Worm (Caenorhabditis elegans): ENCODE data around the gene F38H4.5.

Gene F38H4.5

DNA sequence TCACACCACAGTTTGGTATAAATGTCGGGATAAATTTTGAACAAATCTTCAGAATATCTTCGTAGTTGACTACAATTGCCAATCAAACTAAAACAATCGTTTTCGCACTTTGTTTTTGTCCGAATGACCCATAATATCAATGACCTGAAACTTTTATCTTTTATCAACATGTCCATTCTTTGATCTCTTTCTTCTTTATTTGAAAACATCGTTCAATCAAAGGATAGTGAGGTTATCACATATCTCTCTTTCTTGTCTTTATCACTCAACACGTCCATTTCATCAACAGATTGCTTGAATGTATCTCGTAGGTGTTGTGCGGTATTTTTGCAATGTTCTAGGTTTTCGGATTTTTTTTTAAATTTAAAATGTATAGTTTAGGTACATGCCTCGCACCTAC lies 42.9 kb upstream of the F38H4.5 start (continued):
- no peak for TF ChIP-seq dsc-1 (tag; optimal IDR thresholded peaks at IDR 0.05)
- TF ChIP-seq rnt-1 (tag; optimal IDR thresholded peaks at IDR 0.05): no peak
- TF ChIP-seq lin-15B (tag; optimal IDR thresholded peaks at IDR 0.05): no peak
- TF ChIP-seq irx-1 (tag; optimal IDR thresholded peaks at IDR 0.05): no peak
- no peak for TF ChIP-seq Y116A8C.19 (tag; optimal IDR thresholded peaks at IDR 0.05; ENCODE audit: borderline replicate concordance)
- no peak for TF ChIP-seq efl-3 (GFP tag; optimal IDR thresholded peaks at IDR 0.05)
- no peak for TF ChIP-seq mep-1 (tag; optimal IDR thresholded peaks at IDR 0.05)
- peak; percentile 69 for TF ChIP-seq blmp-1 (tag; optimal IDR thresholded peaks at IDR 0.05)
- no peak for TF ChIP-seq mab-9 (GFP tag; IDR thresholded peaks at IDR 0.05)
- no peak for TF ChIP-seq elt-2 (tag; optimal IDR thresholded peaks at IDR 0.05)
- TF ChIP-seq isw-1 (GFP tag; IDR thresholded peaks at IDR 0.05): no peak
- TF ChIP-seq zip-4 (GFP tag; optimal IDR thresholded peaks at IDR 0.05): no peak
- TF ChIP-seq fos-1 (tag; optimal IDR thresholded peaks at IDR 0.05): no peak
- no peak for TF ChIP-seq C04F5.9 (tag; optimal IDR thresholded peaks at IDR 0.05)
- no peak for TF ChIP-seq nhr-71 (tag; optimal IDR thresholded peaks at IDR 0.05)
- TF ChIP-seq nhr-12 (tag; optimal IDR thresholded peaks at IDR 0.05): no peak
- TF ChIP-seq dpl-1 (GFP tag; optimal IDR thresholded peaks at IDR 0.05): no peak

DNA sequence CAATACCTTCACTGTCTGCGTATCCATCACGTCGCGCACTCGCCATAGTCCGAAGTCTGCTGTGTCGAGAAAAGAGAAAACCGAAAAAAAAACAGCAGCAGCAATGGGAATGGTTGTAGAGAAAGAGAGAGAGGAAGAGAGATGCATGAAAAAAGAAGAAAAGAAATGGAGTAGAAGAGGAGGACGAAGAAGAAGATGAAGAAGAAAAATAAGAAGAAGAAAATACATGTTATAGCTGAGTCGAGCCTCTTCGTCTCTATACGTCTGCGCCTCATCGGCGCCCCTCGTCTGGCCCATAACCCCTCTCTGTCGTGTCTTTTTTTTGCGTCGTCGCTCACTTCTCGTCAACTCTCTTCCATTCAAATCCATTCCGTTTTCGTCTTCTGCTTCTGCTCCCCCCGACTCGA lies 42.3 kb upstream of the F38H4.5 start:
- TF ChIP-seq snu-23 (GFP tag; optimal IDR thresholded peaks at IDR 0.05): peak; percentile 87
- no peak for TF ChIP-seq aha-1 (tag; optimal IDR thresholded peaks at IDR 0.05)
- no peak for TF ChIP-seq ceh-90 (tag; optimal IDR thresholded peaks at IDR 0.05)
- TF ChIP-seq C16A3.4 (tag; optimal IDR thresholded peaks at IDR 0.05): peak; percentile 60
- TF ChIP-seq mab-9 (GFP tag; IDR thresholded peaks at IDR 0.05): no peak; the same call in 1 of the 2 replicates
- no peak for TF ChIP-seq unc-30 (tag; optimal IDR thresholded peaks at IDR 0.05)
- no peak for TF ChIP-seq fkh-4 (tag; optimal IDR thresholded peaks at IDR 0.05; ENCODE audit: borderline replicate concordance)
- TF ChIP-seq blmp-1 (tag; optimal IDR thresholded peaks at IDR 0.05): peak; percentile 92
- peak; percentile 36 for TF ChIP-seq snpc-4 (tag; optimal IDR thresholded peaks at IDR 0.05)
- TF ChIP-seq nhr-71 (tag; optimal IDR thresholded peaks at IDR 0.05): peak; percentile 91
- TF ChIP-seq ama-1 (optimal IDR thresholded peaks at IDR 0.05): no peak
- TF ChIP-seq C04F5.9 (tag; optimal IDR thresholded peaks at IDR 0.05): no peak
- peak; percentile 58 for TF ChIP-seq isw-1 (GFP tag; IDR thresholded peaks at IDR 0.05)
- TF ChIP-seq sptf-1 (tag; optimal IDR thresholded peaks at IDR 0.05): no peak
- TF ChIP-seq ceh-8 (GFP tag; optimal IDR thresholded peaks at IDR 0.05): peak; percentile 20
- TF ChIP-seq fkh-10 (GFP tag; optimal IDR thresholded peaks at IDR 0.05): peak; percentile 72
- peak; percentile 72 for TF ChIP-seq irx-1 (tag; optimal IDR thresholded peaks at IDR 0.05)
- no peak for TF ChIP-seq efl-3 (GFP tag; optimal IDR thresholded peaks at IDR 0.05)
- TF ChIP-seq nhr-20 (tag; optimal IDR thresholded peaks at IDR 0.05): peak; percentile 73
- no peak for TF ChIP-seq nhr-84 (tag; optimal IDR thresholded peaks at IDR 0.05)
- no peak for TF ChIP-seq elt-2 (tag; optimal IDR thresholded peaks at IDR 0.05)
- TF ChIP-seq jun-1 (tag; optimal IDR thresholded peaks at IDR 0.05): peak; percentile 42
- peak; percentile 62 for TF ChIP-seq aly-2 (tag; optimal IDR thresholded peaks at IDR 0.05)
- no peak for TF ChIP-seq Y116A8C.19 (tag; optimal IDR thresholded peaks at IDR 0.05; ENCODE audit: borderline replicate concordance)
- TF ChIP-seq nhr-11 (tag; optimal IDR thresholded peaks at IDR 0.05): peak; percentile 14
- TF ChIP-seq nhr-237 (tag; optimal IDR thresholded peaks at IDR 0.05): no peak
- TF ChIP-seq nhr-77 (tag; optimal IDR thresholded peaks at IDR 0.05): peak; percentile 73
- TF ChIP-seq lin-14 (GFP tag; optimal IDR thresholded peaks at IDR 0.05): peak; percentile 97
- TF ChIP-seq elt-3 (tag; optimal IDR thresholded peaks at IDR 0.05): peak in 2 of 6 experiments; percentile 10 to 37
- TF ChIP-seq ces-1 (GFP tag; optimal IDR thresholded peaks at IDR 0.05): no peak
- TF ChIP-seq dpl-1 (GFP tag; optimal IDR thresholded peaks at IDR 0.05): peak; percentile 27 to 49 (median 46)
- TF ChIP-seq lin-39 (tag; optimal IDR thresholded peaks at IDR 0.05): peak; percentile 21
- no peak for TF ChIP-seq nhr-90 (tag; optimal IDR thresholded peaks at IDR 0.05; ENCODE audit: poor library complexity)
- TF ChIP-seq lir-3 (tag; optimal IDR thresholded peaks at IDR 0.05; ENCODE audit: poor library complexity): peak; percentile 50
- peak; percentile 58 to 69 for TF ChIP-seq lin-35 (GFP tag; optimal IDR thresholded peaks at IDR 0.05)
- no peak for TF ChIP-seq unc-98 (GFP tag; IDR thresholded peaks at IDR 0.05)
- no peak for TF ChIP-seq unc-62 (GFP tag; optimal IDR thresholded peaks at IDR 0.05)
- no peak for TF ChIP-seq ceh-88 (GFP tag; IDR thresholded peaks at IDR 0.05)
- TF ChIP-seq nhr-19 (GFP tag; conservative IDR thresholded peaks at IDR 0.05): peak; percentile 65
- no peak for TF ChIP-seq zip-4 (GFP tag; optimal IDR thresholded peaks at IDR 0.05)
- no peak for TF ChIP-seq ztf-11 (tag; optimal IDR thresholded peaks at IDR 0.05)
- peak; percentile 4 to 62 (median 56) for TF ChIP-seq ceh-82 (tag; optimal IDR thresholded peaks at IDR 0.05)
- no peak for TF ChIP-seq sup-37 (GFP tag; optimal IDR thresholded peaks at IDR 0.05)
- no peak for TF ChIP-seq ets-5 (GFP tag; IDR thresholded peaks at IDR 0.05)
- peak; percentile 39 for TF ChIP-seq rnt-1 (tag; optimal IDR thresholded peaks at IDR 0.05)

Data from whole organism, L1 larva.